Worm (Caenorhabditis elegans): ENCODE results near the gene srw-77.

srw-77 gene

DNA sequence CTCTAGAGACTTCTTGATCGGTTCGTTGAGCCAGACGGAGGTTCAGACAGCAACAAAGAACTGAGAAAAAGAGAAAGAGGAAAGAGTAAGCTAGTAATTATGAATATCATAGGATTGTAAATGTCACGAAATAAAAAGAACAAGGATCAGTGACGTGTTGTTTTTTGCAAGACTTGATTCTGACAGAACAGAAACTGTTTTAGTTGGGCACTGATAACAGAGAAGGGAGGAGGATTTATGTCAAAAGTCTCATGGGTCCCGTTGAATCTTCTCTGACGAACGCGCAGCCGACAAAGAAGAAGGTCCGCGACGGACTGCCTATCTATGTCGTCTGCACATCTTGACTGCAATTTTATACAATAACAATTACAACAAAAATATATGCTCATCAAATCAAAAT is 42.8 kb downstream of the srw-77 start, which contains the start of gene T03E6.9:
Gene T03E6.9 (minus strand): TSS at position 101 of the 400 bp plus-strand sequence.
- TF ChIP-seq unc-55 (GFP tag; optimal IDR thresholded peaks at IDR 0.05) (no peak), gmeb-1 (tag; optimal IDR thresholded peaks at IDR 0.05) (no peak), peb-1 (tag; optimal IDR thresholded peaks at IDR 0.05) (no peak), mab-5 (tag; optimal IDR thresholded peaks at IDR 0.05) (no peak), mbf-1 (tag; optimal IDR thresholded peaks at IDR 0.05) (no peak), ZK546.5 (tag; optimal IDR thresholded peaks at IDR 0.05) (no peak), ama-1 (optimal IDR thresholded peaks at IDR 0.05) (no peak), lin-11 (tag; optimal IDR thresholded peaks at IDR 0.05) (no peak), dmd-4 (tag; optimal IDR thresholded peaks at IDR 0.05) (no peak), nhr-11 (tag; optimal IDR thresholded peaks at IDR 0.05) (no peak), sem-4 (tag; optimal IDR thresholded peaks at IDR 0.05) (no peak), lin-39 (tag; optimal IDR thresholded peaks at IDR 0.05) (no peak), elt-1 (tag; optimal IDR thresholded peaks at IDR 0.05) (no peak), nhr-6 (tag; optimal IDR thresholded peaks at IDR 0.05) (no peak), nhr-77 (tag; optimal IDR thresholded peaks at IDR 0.05) (no peak)

DNA sequence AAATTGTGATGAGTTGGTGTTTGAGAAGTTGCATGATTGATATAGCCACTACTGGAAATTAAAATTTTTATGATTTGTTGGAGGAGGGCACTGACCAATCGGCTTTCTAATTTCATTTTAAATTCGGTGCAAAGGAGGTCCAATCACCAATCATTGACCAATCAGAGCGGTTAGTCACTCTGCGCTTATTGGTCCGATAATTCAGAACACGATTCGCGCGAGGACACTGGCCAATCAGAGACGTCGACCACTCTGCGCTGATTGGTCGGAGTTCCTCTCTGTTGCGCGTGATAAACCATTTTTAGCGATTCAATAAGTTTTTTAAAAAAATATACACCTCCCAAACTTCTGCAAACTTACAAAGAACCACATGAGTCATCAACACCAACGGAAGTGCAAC is 43.6 kb downstream of the srw-77 start:
- TF ChIP-seq nhr-12 (tag; optimal IDR thresholded peaks at IDR 0.05) (no peak), nhr-6 (tag; optimal IDR thresholded peaks at IDR 0.05) (no peak), nhr-10 (tag; optimal IDR thresholded peaks at IDR 0.05) (no peak), nhr-21 (tag; optimal IDR thresholded peaks at IDR 0.05) (no peak), elt-1 (tag; optimal IDR thresholded peaks at IDR 0.05) (no peak)

ce11 chrV:16598437-16598836 is 45.0 kb downstream of the srw-77 start:
- TF ChIP-seq lin-13 (GFP tag; optimal IDR thresholded peaks at IDR 0.05) (no peak), egl-27 (tag; optimal IDR thresholded peaks at IDR 0.05) (no peak), crh-2 (tag; optimal IDR thresholded peaks at IDR 0.05) (no peak), unc-62 (GFP tag; optimal IDR thresholded peaks at IDR 0.05) (no peak), ceh-82 (tag; optimal IDR thresholded peaks at IDR 0.05) (no peak), ama-1 (optimal IDR thresholded peaks at IDR 0.05) (peak; percentile 29), lsy-2 (tag; optimal IDR thresholded peaks at IDR 0.05) (peak in 1 of 2 experiments; percentile 18), elt-3 (tag; optimal IDR thresholded peaks at IDR 0.05) (no peak), C34F6.9 (tag; optimal IDR thresholded peaks at IDR 0.05) (no peak), nhr-129 (tag; optimal IDR thresholded peaks at IDR 0.05) (peak; percentile 21), mab-5 (tag; optimal IDR thresholded peaks at IDR 0.05) (no peak)

DNA sequence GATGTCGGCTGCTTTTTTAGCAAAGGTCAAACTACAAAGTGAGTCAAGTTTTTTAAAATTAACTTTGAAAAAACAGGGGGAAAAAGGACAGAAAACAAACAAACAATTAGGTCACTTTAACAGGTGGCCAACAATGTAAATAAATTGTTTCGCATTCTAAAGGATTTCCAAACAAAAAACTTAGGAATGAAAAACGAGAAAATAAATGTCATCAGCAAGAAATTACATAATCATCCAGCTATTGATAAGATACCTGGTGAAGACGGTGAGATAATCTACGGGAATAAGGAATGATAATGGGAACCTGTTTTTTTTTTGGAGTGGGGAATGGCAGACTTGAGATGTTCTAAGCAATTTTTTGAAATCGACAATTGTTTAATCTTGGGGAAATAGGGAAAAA is 47.4 kb downstream of the srw-77 start:
- TF ChIP-seq ztf-4 (tag; optimal IDR thresholded peaks at IDR 0.05): no peak
- TF ChIP-seq egl-27 (tag; optimal IDR thresholded peaks at IDR 0.05): no peak
- TF ChIP-seq nhr-11 (tag; optimal IDR thresholded peaks at IDR 0.05): no peak
- TF ChIP-seq alr-1 (tag; optimal IDR thresholded peaks at IDR 0.05): no peak
- no peak for TF ChIP-seq ama-1 (optimal IDR thresholded peaks at IDR 0.05)
- no peak for TF ChIP-seq unc-55 (GFP tag; optimal IDR thresholded peaks at IDR 0.05)
- TF ChIP-seq elt-1 (tag; optimal IDR thresholded peaks at IDR 0.05): no peak
- no peak for TF ChIP-seq lin-11 (tag; optimal IDR thresholded peaks at IDR 0.05)
- TF ChIP-seq dmd-4 (tag; optimal IDR thresholded peaks at IDR 0.05): no peak
- TF ChIP-seq lsy-2 (tag; optimal IDR thresholded peaks at IDR 0.05): no peak
- TF ChIP-seq nhr-129 (tag; optimal IDR thresholded peaks at IDR 0.05): no peak
- no peak for TF ChIP-seq ztf-11 (tag; optimal IDR thresholded peaks at IDR 0.05)
- no peak for TF ChIP-seq peb-1 (tag; optimal IDR thresholded peaks at IDR 0.05)
- TF ChIP-seq ztf-1 (GFP tag; conservative IDR thresholded peaks at IDR 0.05): no peak

DNA sequence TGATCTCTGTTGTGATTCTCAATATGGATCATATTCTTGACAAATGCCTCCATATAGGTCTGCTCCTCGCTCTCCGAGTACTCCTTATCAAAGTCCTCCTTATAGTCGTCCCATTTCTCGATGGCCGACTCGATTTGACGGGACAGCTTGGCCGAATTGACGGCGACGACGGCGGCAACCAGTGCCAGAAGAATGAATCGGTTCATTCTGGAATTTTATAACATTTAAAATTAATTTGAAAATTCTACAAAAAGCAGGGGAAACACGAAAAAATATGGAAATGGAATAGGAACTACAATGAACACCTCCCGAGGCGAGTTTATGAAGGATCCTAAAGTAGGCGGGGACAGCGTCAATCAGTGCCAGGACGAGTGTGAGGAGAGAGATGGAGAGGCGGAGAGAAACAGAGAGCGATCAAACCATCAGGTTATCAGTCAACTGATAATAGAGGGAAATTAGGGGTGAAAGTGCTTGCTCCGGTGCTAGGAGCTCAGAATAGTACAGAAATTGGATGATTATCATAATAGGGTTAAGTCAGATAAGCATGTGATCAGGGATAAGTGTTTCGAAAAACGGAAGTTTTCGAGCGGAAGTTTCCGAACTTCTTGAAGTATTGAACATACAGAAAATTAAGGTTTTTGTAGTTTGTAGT is 48.2 kb downstream of the srw-77 start, which contains the start of gene cpl-1:
Gene cpl-1 (minus strand): TSS at position 207 of the 652 bp plus-strand sequence.
- TF ChIP-seq lsy-2 (tag; optimal IDR thresholded peaks at IDR 0.05) (peak in 1 of 2 experiments; percentile 37), crh-2 (tag; optimal IDR thresholded peaks at IDR 0.05) (peak; percentile 20), lin-11 (tag; optimal IDR thresholded peaks at IDR 0.05) (no peak), mbf-1 (tag; optimal IDR thresholded peaks at IDR 0.05) (no peak), lin-13 (GFP tag; optimal IDR thresholded peaks at IDR 0.05) (no peak), gmeb-1 (tag; optimal IDR thresholded peaks at IDR 0.05) (no peak), blmp-1 (tag; optimal IDR thresholded peaks at IDR 0.05; ENCODE audit: insufficient read depth) (peak; percentile 9), nhr-129 (tag; optimal IDR thresholded peaks at IDR 0.05) (peak; percentile 33), fos-1 (tag; optimal IDR thresholded peaks at IDR 0.05) (peak; percentile 56), C34F6.9 (tag; optimal IDR thresholded peaks at IDR 0.05) (no peak), alr-1 (tag; optimal IDR thresholded peaks at IDR 0.05) (no peak), ama-1 (optimal IDR thresholded peaks at IDR 0.05) (peak; percentile 70), nhr-10 (tag; optimal IDR thresholded peaks at IDR 0.05) (no peak), F13H6.1 (tag; optimal IDR thresholded peaks at IDR 0.05) (peak; percentile 25), elt-1 (tag; optimal IDR thresholded peaks at IDR 0.05) (no peak), sma-9 (GFP tag; optimal IDR thresholded peaks at IDR 0.05) (peak; percentile 38), sma-9 (tag; optimal IDR thresholded peaks at IDR 0.05) (no peak)

Measured in whole organism, L2 larva.